Fruit fly (Drosophila melanogaster) whole organism, prepupa: ENCODE results near the gene CG32170.

Source experiments
- CG31627 ChIP-seq: fragments of 200-800 bp; sonication (Bioruptor generic); optimal IDR thresholded peaks from 3 replicates; lab custom pipeline; 2016; ENCODE audit warnings: missing biosample characterization, missing genetic modification characterization
- achi ChIP-seq: fragments of 200-800 bp; sonication (Bioruptor generic); optimal IDR thresholded peaks from 3 replicates; lab custom pipeline; 2016; ENCODE audit warnings: missing biosample characterization, missing genetic modification characterization

- no peak for TF ChIP-seq CG31627 (GFP tag; lab: Kevin White, UChicago)
- TF ChIP-seq achi (GFP tag; lab: Kevin White, UChicago), result no peak
Observed at dm6 chr3L:16862284-16862683, 14.8 kb upstream of the CG32170 start, which contains the start of gene Rh4.
